Fruit fly (Drosophila melanogaster): ENCODE measurements around the gene Oseg5.

The Oseg5 gene

DNA sequence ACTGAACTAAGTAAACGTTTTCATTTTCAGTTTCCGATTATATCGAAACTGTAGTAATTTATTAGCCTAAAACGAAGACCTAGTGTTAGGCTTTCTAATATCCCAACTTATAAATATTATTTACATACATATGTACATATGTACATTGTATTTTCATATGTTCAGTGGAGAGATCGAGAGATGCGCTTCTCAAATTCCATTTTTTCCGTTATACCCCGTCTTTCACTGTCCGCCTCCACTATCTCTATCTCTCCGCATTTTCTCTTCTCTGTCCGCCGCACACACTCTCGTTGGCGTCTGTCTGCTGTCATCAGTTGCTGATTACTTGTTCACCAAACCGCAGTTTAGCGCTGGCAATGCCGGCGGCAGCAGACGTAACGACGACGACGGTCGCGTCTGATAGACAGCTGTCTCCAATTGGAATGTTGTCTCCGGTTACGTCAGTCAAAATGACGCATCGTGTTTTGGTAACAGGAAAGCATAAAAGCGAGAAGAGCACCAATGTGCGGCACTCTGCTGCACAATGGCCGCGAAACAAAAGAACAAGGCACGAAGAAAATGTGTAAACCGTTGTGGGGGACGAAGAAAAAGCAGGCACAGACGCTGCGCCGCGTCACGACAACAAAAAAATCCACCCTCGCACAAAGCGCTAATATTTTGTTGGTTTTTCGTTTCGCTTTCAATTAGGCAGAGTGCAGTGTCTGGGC, 13.0 kb downstream of the Oseg5 start, which contains the start of gene CG9331 (continued):
- no peak for TF ChIP-seq CoRest (tag; optimal IDR thresholded peaks at IDR 0.05)
- TF ChIP-seq D19A (tag; optimal IDR thresholded peaks at IDR 0.05): no peak
- TF ChIP-seq az2 (GFP tag; optimal IDR thresholded peaks at IDR 0.05): no peak
- no peak for TF ChIP-seq bab2 (GFP tag; optimal IDR thresholded peaks at IDR 0.05)
- TF ChIP-seq Bteb2 (GFP tag; optimal IDR thresholded peaks at IDR 0.05): no peak
- no peak for TF ChIP-seq CG9876 (GFP tag; optimal IDR thresholded peaks at IDR 0.05)
- TF ChIP-seq CG13775 (GFP tag; optimal IDR thresholded peaks at IDR 0.05): no peak
- TF ChIP-seq E2f2 (GFP tag; IDR thresholded peaks at IDR 0.05): 0 out of 2 replicates have a peak, but pooled peaks have one; percentile 7
- peak; percentile 59; the same call in 2 of the 3 replicates for TF ChIP-seq CG34224 (GFP tag; IDR thresholded peaks at IDR 0.05; ENCODE audit: partially characterized antibody)
- TF ChIP-seq sug (tag; optimal IDR thresholded peaks at IDR 0.05): peak; percentile 14
- TF ChIP-seq ash1 (GFP tag; optimal IDR thresholded peaks at IDR 0.05): no peak
- no peak for TF ChIP-seq ttk (GFP tag; IDR thresholded peaks at IDR 0.05)
- no peak for TF ChIP-seq CG3847 (GFP tag; IDR thresholded peaks at IDR 0.05)
- no peak for TF ChIP-seq CG1602 (GFP tag; optimal IDR thresholded peaks at IDR 0.05)
- no peak for TF ChIP-seq CG12942 (GFP tag; optimal IDR thresholded peaks at IDR 0.05)
- no peak for TF ChIP-seq CG3995 (GFP tag; optimal IDR thresholded peaks at IDR 0.05)
- TF ChIP-seq B-H1 (GFP tag; IDR thresholded peaks at IDR 0.05): no peak
- peak; percentile 64; the same call in 1 of the 2 replicates for TF ChIP-seq chm (GFP tag; IDR thresholded peaks at IDR 0.05)
- no peak for TF ChIP-seq E2f1 (GFP tag; IDR thresholded peaks at IDR 0.05)
- TF ChIP-seq gce (GFP tag; IDR thresholded peaks at IDR 0.05): no peak
- TF ChIP-seq pan (optimal IDR thresholded peaks at IDR 0.05): no peak
- TF ChIP-seq pan (GFP tag; optimal IDR thresholded peaks at IDR 0.05 in 1 of 2, IDR thresholded peaks at IDR 0.05 in 1 of 2): no peak
- no peak for TF ChIP-seq ara (GFP tag; IDR thresholded peaks at IDR 0.05)
- 0 out of 3 replicates have a peak, but pooled peaks have one; percentile 47 for TF ChIP-seq mld (GFP tag; IDR thresholded peaks at IDR 0.05; ENCODE audit: partially characterized antibody)
- TF ChIP-seq Six4 (GFP tag; optimal IDR thresholded peaks at IDR 0.05): no peak
- no peak for TF ChIP-seq Ets65A (GFP tag)
- peak; percentile 87 for TF ChIP-seq CG17829 (tag; optimal IDR thresholded peaks at IDR 0.05)
- peak; percentile 68 for TF ChIP-seq Lhr (GFP tag; optimal IDR thresholded peaks at IDR 0.05)
- TF ChIP-seq pho (GFP tag; optimal IDR thresholded peaks at IDR 0.05): no peak
- TF ChIP-seq fd64A (GFP tag; optimal IDR thresholded peaks at IDR 0.05): peak; percentile 16
- no peak for TF ChIP-seq Gsc (GFP tag; IDR thresholded peaks at IDR 0.05)
- TF ChIP-seq CG10654 (GFP tag; optimal IDR thresholded peaks at IDR 0.05): no peak
- TF ChIP-seq CkIIα-i1 (GFP tag; IDR thresholded peaks at IDR 0.05): no peak
- no peak for TF ChIP-seq CG2889 (GFP tag; IDR thresholded peaks at IDR 0.05)
- no peak for TF ChIP-seq Atf6 (GFP tag; IDR thresholded peaks at IDR 0.05)
- TF ChIP-seq br (optimal IDR thresholded peaks at IDR 0.05): no peak
- no peak for TF ChIP-seq Meics (GFP tag; optimal IDR thresholded peaks at IDR 0.05)
- TF ChIP-seq CG9727 (GFP tag; optimal IDR thresholded peaks at IDR 0.05): no peak
- no peak for TF ChIP-seq Mes4 (GFP tag; optimal IDR thresholded peaks at IDR 0.05)
- no peak for TF ChIP-seq CHES-1-like (GFP tag; optimal IDR thresholded peaks at IDR 0.05)
- no peak for TF ChIP-seq ATbp (GFP tag; optimal IDR thresholded peaks at IDR 0.05)
- no peak for TF ChIP-seq gem (tag; optimal IDR thresholded peaks at IDR 0.05)
- peak; percentile 28; the same call in 1 of the 2 replicates for TF ChIP-seq Drgx (GFP tag; IDR thresholded peaks at IDR 0.05)
- no peak for TF ChIP-seq Dfd (GFP tag; optimal IDR thresholded peaks at IDR 0.05)
- TF ChIP-seq CG33213 (GFP tag; optimal IDR thresholded peaks at IDR 0.05): no peak
- no peak for TF ChIP-seq CG16779 (GFP tag; IDR thresholded peaks at IDR 0.05)
- peak; percentile 15 for TF ChIP-seq CG13894 (tag; optimal IDR thresholded peaks at IDR 0.05)
- no peak for TF ChIP-seq pnt (GFP tag; optimal IDR thresholded peaks at IDR 0.05)
- TF ChIP-seq CG32772 (GFP tag; IDR thresholded peaks at IDR 0.05): no peak
- TF ChIP-seq fd3F (GFP tag; optimal IDR thresholded peaks at IDR 0.05): no peak
- no peak for TF ChIP-seq CG6689 (GFP tag; IDR thresholded peaks at IDR 0.05)
- TF ChIP-seq CG14965 (GFP tag; optimal IDR thresholded peaks at IDR 0.05; ENCODE audit: borderline replicate concordance): no peak

Data from whole organism, embryonic.